Worm (Caenorhabditis elegans) whole organism, young adult: ENCODE results near the gene F08B12.11.

ENCODE experiments used
- B0336.3 ChIP-seq: fragments of 200-800 bp; sonication (Bioruptor generic); IDR thresholded peaks from 2 replicates; pipeline ENCODE4 v1.3.6; 2022; ENCODE audit warnings: missing genetic modification characterization, missing compliant biosample characterization
- C17E4.6 ChIP-seq: fragments of 200-800 bp; sonication (Bioruptor generic); IDR thresholded peaks from 2 replicates; pipeline ENCODE4 v1.3.6; 2022; ENCODE audit warnings: missing genetic modification reagents, missing genetic modification characterization, missing compliant biosample characterization
- D2030.7 ChIP-seq: fragments of 200-800 bp; sonication (Bioruptor generic); IDR thresholded peaks from 2 replicates; pipeline ENCODE4 v1.3.6; 2022; ENCODE audit warnings: missing genetic modification reagents, missing genetic modification characterization, missing compliant biosample characterization
- F10E7.11 ChIP-seq: sonication (generic microtip); optimal IDR thresholded peaks from 2 replicates; lab custom pipeline; 2017; ENCODE audit warnings: mild to moderate bottlenecking, missing genetic modification characterization, moderate library complexity, missing compliant biosample characterization
- F23B12.7 ChIP-seq: sonication (generic microtip); optimal IDR thresholded peaks from 2 replicates; lab custom pipeline; 2017; ENCODE audit warnings: missing genetic modification characterization, mild to moderate bottlenecking, missing compliant biosample characterization, antibody characterized with exemption, moderate library complexity; ENCODE audit not compliant: insufficient read depth
- F33H1.4 ChIP-seq: fragments of 200-800 bp; sonication (Bioruptor generic); IDR thresholded peaks from 2 replicates; pipeline ENCODE4 v1.3.6; 2022; ENCODE audit warnings: missing genetic modification reagents, missing genetic modification characterization, missing compliant biosample characterization
- F55B11.4 ChIP-seq: sonication (generic microtip); optimal IDR thresholded peaks from 2 replicates; lab custom pipeline; 2016; ENCODE audit warnings: missing compliant biosample characterization, missing genetic modification characterization, borderline replicate concordance; ENCODE audit not compliant: insufficient read depth
- T07F8.4 ChIP-seq: sonication (generic microtip); optimal IDR thresholded peaks from 2 replicates; lab custom pipeline; 2016; ENCODE audit warnings: mild to moderate bottlenecking, missing genetic modification characterization, moderate library complexity, missing compliant biosample characterization
- Y53F4B.3 ChIP-seq: fragments of 200-800 bp; sonication (Bioruptor generic); IDR thresholded peaks from 2 replicates; pipeline ENCODE4 v1.3.6; 2022; ENCODE audit warnings: missing genetic modification reagents, missing genetic modification characterization, missing compliant biosample characterization
- Y53G8AR.9 ChIP-seq: fragments of 200-800 bp; sonication (Bioruptor generic); conservative IDR thresholded peaks from 2 replicates; pipeline ENCODE4 v1.3.6; 2022; ENCODE audit warnings: missing genetic modification reagents, missing genetic modification characterization, missing compliant biosample characterization
- ama-1 ChIP-seq, 3 experiments: fragments of 150-350 bp in 1 of 3; sonication (generic microtip) in 2 of 3; optimal IDR thresholded peaks; 2 replicates each; lab custom pipeline; 2014 to 2018; ENCODE audit warnings: missing biosample characterization in 2 of 3, missing genetic modification characterization in 2 of 3, missing genetic modification reagents in 2 of 3
- atf-7 ChIP-seq: sonication (generic microtip); optimal IDR thresholded peaks from 2 replicates; lab custom pipeline; 2017; ENCODE audit warnings: mild to moderate bottlenecking, missing genetic modification characterization, missing compliant biosample characterization
- attf-5 ChIP-seq: fragments of 200-800 bp; sonication (Bioruptor generic); optimal IDR thresholded peaks from 2 replicates; lab custom pipeline; 2018; ENCODE audit warnings: mild to moderate bottlenecking, missing genetic modification characterization, missing compliant biosample characterization
- cebp-1 ChIP-seq, 2 experiments: fragments of 200-800 bp in 1 of 2; sonication (Bioruptor generic) in 1 of 2; sonication (generic microtip) in 1 of 2; IDR thresholded peaks in 1 of 2; optimal IDR thresholded peaks in 1 of 2; 2 replicates each; pipeline versions ENCODE4 v1.3.6 to Lab custom; 2017 to 2022; ENCODE audit warnings: missing compliant biosample characterization in 2 of 2, missing genetic modification characterization in 2 of 2, mild to moderate bottlenecking in 1 of 2, missing genetic modification reagents in 1 of 2, moderate library complexity in 1 of 2
- ceh-100 ChIP-seq: fragments of 200-800 bp; sonication (Bioruptor generic); IDR thresholded peaks from 2 replicates; pipeline ENCODE4 v1.3.6; 2022; ENCODE audit warnings: missing genetic modification reagents, missing genetic modification characterization, missing compliant biosample characterization
- ceh-79 ChIP-seq: sonication (generic microtip); optimal IDR thresholded peaks from 2 replicates; lab custom pipeline; 2017; ENCODE audit warnings: mild to moderate bottlenecking, missing genetic modification characterization, missing compliant biosample characterization
- dox-1 ChIP-seq: fragments of 200-800 bp; sonication (Bioruptor generic); IDR thresholded peaks from 2 replicates; pipeline ENCODE4 v1.3.6; 2022; ENCODE audit warnings: missing genetic modification reagents, missing genetic modification characterization, missing compliant biosample characterization
- dpl-1 ChIP-seq: fragments of 150-350 bp; optimal IDR thresholded peaks from 2 replicates; lab custom pipeline; 2014; ENCODE audit warnings: missing biosample characterization, missing genetic modification reagents, missing genetic modification characterization
- egl-18 ChIP-seq: fragments of 200-800 bp; sonication (Bioruptor generic); IDR thresholded peaks from 2 replicates; pipeline ENCODE4 v1.3.6; 2022; ENCODE audit warnings: missing genetic modification reagents, missing genetic modification characterization, missing compliant biosample characterization
- egrh-3 ChIP-seq: fragments of 200-800 bp; sonication (Bioruptor generic); IDR thresholded peaks from 2 replicates; pipeline ENCODE4 v1.3.6; 2022; ENCODE audit warnings: missing genetic modification reagents, missing genetic modification characterization, missing compliant biosample characterization
- ekl-4 ChIP-seq: fragments of 200-800 bp; sonication (Bioruptor generic); IDR thresholded peaks from 2 replicates; pipeline ENCODE4 v1.3.6; 2022; ENCODE audit warnings: missing genetic modification reagents, missing genetic modification characterization, missing compliant biosample characterization
- ets-4 ChIP-seq: fragments of 200-800 bp; sonication (Bioruptor generic); optimal IDR thresholded peaks from 2 replicates; lab custom pipeline; 2018; ENCODE audit warnings: mild to moderate bottlenecking, missing genetic modification characterization, missing compliant biosample characterization
- hrde-1 ChIP-seq: sonication (generic microtip); optimal IDR thresholded peaks from 2 replicates; lab custom pipeline; 2016; ENCODE audit warnings: missing genetic modification characterization, mild to moderate bottlenecking, missing compliant biosample characterization, moderate library complexity, missing genotype, missing genetic modification reagents, borderline replicate concordance
- hsf-1 ChIP-seq: fragments of 200-800 bp; sonication (Bioruptor generic); IDR thresholded peaks from 2 replicates; pipeline ENCODE4 v1.3.6; 2022; ENCODE audit warnings: missing genetic modification reagents, missing genetic modification characterization, missing compliant biosample characterization
- let-526 ChIP-seq: fragments of 200-800 bp; sonication (Bioruptor generic); IDR thresholded peaks from 2 replicates; pipeline ENCODE4 v1.3.6; 2022; ENCODE audit warnings: missing genetic modification reagents, missing genetic modification characterization, missing compliant biosample characterization
- let-607 ChIP-seq, 2 experiments: fragments of 200-800 bp in 1 of 2; sonication (Bioruptor generic) in 1 of 2; sonication (generic microtip) in 1 of 2; optimal IDR thresholded peaks; 2 replicates each; lab custom pipeline; 2016 to 2018; ENCODE audit warnings: mild to moderate bottlenecking in 2 of 2, missing compliant biosample characterization in 2 of 2, missing genetic modification characterization in 2 of 2, moderate library complexity in 2 of 2, missing genotype in 1 of 2
- lsy-27 ChIP-seq: sonication (generic microtip); optimal IDR thresholded peaks from 2 replicates; lab custom pipeline; 2017; ENCODE audit warnings: missing genetic modification characterization, mild to moderate bottlenecking, missing compliant biosample characterization, antibody characterized with exemption, missing genotype, borderline replicate concordance; ENCODE audit not compliant: insufficient read depth
- mel-28 ChIP-seq: sonication (generic microtip); optimal IDR thresholded peaks from 2 replicates; lab custom pipeline; 2016; ENCODE audit warnings: borderline replicate concordance, mild to moderate bottlenecking, missing genetic modification characterization, missing compliant biosample characterization
- nfyb-1 ChIP-seq: fragments of 200-800 bp; sonication (Bioruptor generic); IDR thresholded peaks from 2 replicates; pipeline ENCODE4 v1.3.6; 2022; ENCODE audit warnings: missing genetic modification reagents, missing genetic modification characterization, missing compliant biosample characterization
- nhr-80 ChIP-seq: sonication (generic microtip); optimal IDR thresholded peaks from 2 replicates; lab custom pipeline; 2016; ENCODE audit warnings: missing genetic modification characterization, missing compliant biosample characterization
- pha-4 ChIP-seq: fragments of 150-350 bp; sonication (generic microtip); optimal IDR thresholded peaks from 2 replicates; lab custom pipeline; 2014; ENCODE audit warnings: missing biosample characterization, missing genetic modification reagents, missing genetic modification characterization
- snpc-1.1 ChIP-seq: sonication (generic microtip); optimal IDR thresholded peaks from 2 replicates; lab custom pipeline; 2017; ENCODE audit warnings: missing genetic modification characterization, mild to moderate bottlenecking, missing compliant biosample characterization, antibody characterized with exemption, moderate library complexity, missing genotype, missing genetic modification reagents; ENCODE audit not compliant: insufficient read depth
- snpc-4 ChIP-seq, 5 experiments: fragments of 150-350 bp in 1 of 5; sonication (generic microtip) in 4 of 5; optimal IDR thresholded peaks; 2 replicates each; lab custom pipeline; 2014 to 2018; ENCODE audit warnings: missing genetic modification characterization in 5 of 5, missing biosample characterization in 3 of 5, antibody characterized with exemption in 2 of 5, mild to moderate bottlenecking in 2 of 5, missing compliant biosample characterization in 2 of 5, missing genotype in 2 of 5, moderate library complexity in 2 of 5, missing genetic modification reagents in 1 of 5
- tlf-1 ChIP-seq: fragments of 200-800 bp; sonication (Bioruptor generic); optimal IDR thresholded peaks from 2 replicates; lab custom pipeline; 2018; ENCODE audit warnings: mild to moderate bottlenecking, missing genetic modification characterization, missing compliant biosample characterization
- unc-62 ChIP-seq: fragments of 150-350 bp; optimal IDR thresholded peaks from 2 replicates; lab custom pipeline; 2014; ENCODE audit warnings: missing biosample characterization, missing genetic modification reagents, missing genetic modification characterization
- xnd-1 ChIP-seq: sonication (generic microtip); optimal IDR thresholded peaks from 2 replicates; lab custom pipeline; 2016; ENCODE audit warnings: missing genotype, missing genetic modification reagents, missing genetic modification characterization, missing compliant biosample characterization

Gene F08B12.11

DNA sequence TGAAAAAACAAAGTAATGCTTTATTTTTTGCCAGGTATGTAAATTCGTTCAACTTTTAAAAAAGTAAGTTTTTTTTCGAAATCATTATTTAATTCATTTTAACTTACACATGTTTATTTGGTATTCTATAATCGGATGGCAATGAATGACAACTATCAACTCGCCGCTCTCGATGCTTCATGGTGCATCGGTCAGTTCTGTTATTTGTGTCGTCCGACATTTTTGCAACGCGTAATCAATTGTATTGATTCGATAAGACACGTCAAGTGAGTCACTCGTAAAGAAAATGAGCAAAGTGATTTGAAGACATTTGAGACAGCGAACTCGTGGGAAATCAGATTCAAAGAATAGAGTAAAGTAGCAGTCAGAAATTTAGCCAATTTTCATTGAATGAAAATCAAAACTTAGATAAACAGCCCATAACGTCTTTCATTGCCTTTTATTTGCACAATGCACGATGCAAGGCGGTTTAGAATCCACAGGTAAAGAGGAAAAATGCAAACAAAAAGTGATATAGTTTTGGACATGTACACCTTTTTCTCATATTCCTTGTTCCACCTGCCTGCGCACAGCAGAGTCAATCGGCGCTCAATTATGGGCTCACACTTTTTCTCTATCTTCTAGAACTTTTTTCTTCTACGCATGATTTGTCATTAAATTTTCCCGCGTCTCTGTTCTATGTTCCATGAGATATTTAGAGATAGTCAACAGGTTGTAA lies 15.8 kb downstream of the F08B12.11 start:
- TF ChIP-seq ekl-4 (GFP tag; lab: Robert Waterston, UW) (no peak), ceh-79 (no peak), nhr-80 (tag; lab: Kevin White, UChicago) (peak; percentile 69), snpc-1.1 (tag; lab: Kevin White, UChicago) (no peak), snpc-4 (GFP tag; optimal IDR thresholded peaks at IDR 0.05; lab: Kevin White, UChicago) (no peak), snpc-4 (tag; optimal IDR thresholded peaks at IDR 0.05; lab: Kevin White, UChicago) (no peak), T07F8.4 (tag; lab: Kevin White, UChicago) (no peak)

DNA sequence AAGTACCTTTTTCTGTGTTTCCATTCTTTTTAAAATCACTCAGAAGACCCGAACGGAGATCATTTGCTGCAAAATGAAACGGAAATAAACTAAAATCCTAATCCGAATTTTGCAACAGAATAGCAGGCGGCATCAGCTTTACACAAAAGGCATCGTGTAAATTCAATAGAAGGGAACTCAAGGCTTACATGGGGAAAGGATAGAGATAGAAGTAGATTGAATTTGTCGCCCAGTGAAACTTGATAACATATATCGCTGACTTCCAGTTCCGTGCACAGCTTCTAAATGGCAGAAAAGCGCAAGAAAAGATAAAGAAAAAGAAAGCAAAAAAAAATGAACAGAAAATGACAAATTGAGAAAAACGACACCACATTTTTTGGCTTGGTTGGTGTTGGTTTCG lies 21.1 kb downstream of the F08B12.11 start, which contains the start of gene slo-2:
TSS of gene slo-2 (minus strand) at position 24 of the 400 bp plus-strand sequence.
- no peak for TF ChIP-seq lsy-27 (tag; lab: Kevin White, UChicago)
- no peak for TF ChIP-seq mel-28 (tag; lab: Kevin White, UChicago)
- TF ChIP-seq hsf-1 = no peak
- no peak for TF ChIP-seq F33H1.4 (GFP tag; lab: Robert Waterston, UW)
- TF ChIP-seq Y53G8AR.9 = no peak
- no peak for TF ChIP-seq hrde-1 (tag; lab: Kevin White, UChicago)
- no peak for TF ChIP-seq pha-4 (tag; lab: Kevin White, UChicago)
- no peak for TF ChIP-seq ets-4 (GFP tag; lab: Kevin White, UChicago)
- no peak for TF ChIP-seq dox-1
- no peak for TF ChIP-seq F23B12.7
- no peak for TF ChIP-seq let-526 (GFP tag; lab: Robert Waterston, UW)
- TF ChIP-seq unc-62 (GFP tag; lab: Kevin White, UChicago) = no peak
- no peak for TF ChIP-seq C17E4.6
- no peak for TF ChIP-seq tlf-1
- TF ChIP-seq snpc-1.1 (tag; lab: Kevin White, UChicago) = no peak
- TF ChIP-seq xnd-1 (tag; lab: Kevin White, UChicago) = no peak
- no peak for TF ChIP-seq dpl-1 (GFP tag; lab: Kevin White, UChicago)
- TF ChIP-seq F55B11.4 (tag; lab: Kevin White, UChicago) = no peak
- TF ChIP-seq cebp-1 (GFP tag; IDR thresholded peaks at IDR 0.05; lab: Robert Waterston, UW) = no peak
- TF ChIP-seq cebp-1 (tag; optimal IDR thresholded peaks at IDR 0.05; lab: Kevin White, UChicago) = no peak

DNA sequence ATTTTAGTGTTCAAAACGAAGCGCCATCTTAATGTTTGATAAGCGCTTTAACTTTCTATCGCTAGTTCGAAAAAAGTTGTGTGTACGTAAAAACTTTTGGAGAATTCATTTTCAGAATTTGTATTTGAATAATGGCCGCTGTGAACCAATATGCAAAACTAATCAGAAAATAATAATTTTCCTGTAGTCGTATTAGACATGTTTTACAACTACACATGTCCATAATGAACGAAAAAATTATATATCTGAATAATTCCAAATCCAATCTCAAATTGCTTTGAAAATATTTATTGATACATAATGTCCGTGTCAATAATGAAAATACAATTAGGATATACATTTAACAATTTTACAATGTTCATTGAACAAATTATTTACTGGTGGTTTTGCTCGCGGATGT lies 21.9 kb downstream of the F08B12.11 start:
- peak; percentile 17; the same call in 1 of the 2 replicates for TF ChIP-seq Y53G8AR.9
- TF ChIP-seq nhr-80 (tag; lab: Kevin White, UChicago) = peak; percentile 4
- no peak for TF ChIP-seq F23B12.7
- TF ChIP-seq, all 124 proteins: peak for 2

DNA sequence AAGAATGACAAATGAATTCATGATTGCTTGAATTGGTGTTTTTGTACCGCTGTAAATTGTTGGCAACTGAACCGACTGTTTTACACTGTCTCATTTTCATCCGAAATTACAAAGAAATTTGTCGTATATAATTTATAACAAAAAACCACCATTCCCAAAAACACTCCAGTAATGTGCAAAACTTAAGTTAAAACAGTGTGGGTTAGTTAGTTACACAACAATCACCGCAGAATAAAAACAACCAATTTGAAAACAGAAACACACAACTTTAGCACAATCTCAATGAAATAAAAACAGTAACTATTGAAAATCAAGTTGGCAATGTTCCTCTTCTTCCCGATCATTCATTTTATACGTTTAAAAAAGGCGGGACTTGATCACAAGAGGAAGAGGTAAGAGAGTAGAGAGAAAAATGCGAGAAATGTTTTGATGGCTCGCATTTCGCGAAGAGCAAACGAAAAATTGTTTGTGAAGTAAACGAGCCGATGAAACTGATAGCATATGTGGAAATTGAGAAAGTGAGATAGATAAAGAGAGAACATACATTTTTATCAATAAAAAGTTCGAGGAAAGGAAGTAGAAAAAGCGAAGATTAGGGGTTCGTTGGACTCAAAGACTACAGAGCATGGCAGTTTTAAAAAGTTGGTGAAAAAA lies 23.0 kb downstream of the F08B12.11 start, which contains the start of gene F08B12.4:
TSS of gene F08B12.4 (minus strand) at position 51 of the 654 bp plus-strand sequence.
- TF ChIP-seq D2030.7 (GFP tag; lab: Robert Waterston, UW) (no peak), attf-5 (no peak), dpl-1 (GFP tag; lab: Kevin White, UChicago) (no peak), pha-4 (tag; lab: Kevin White, UChicago) (no peak), nhr-80 (tag; lab: Kevin White, UChicago) (peak; percentile 84), nfyb-1 (GFP tag; lab: Robert Waterston, UW) (peak; percentile 30; the same call in 1 of the 2 replicates), dox-1 (0 out of 2 replicates have a peak, but pooled peaks have one; percentile 13), F10E7.11 (tag; lab: Kevin White, UChicago) (no peak), Y53F4B.3 (GFP tag; lab: Robert Waterston, UW) (no peak), atf-7 (tag; lab: Kevin White, UChicago) (peak; percentile 23), ceh-100 (GFP tag; lab: Robert Waterston, UW) (no peak), hsf-1 (no peak), hrde-1 (tag; lab: Kevin White, UChicago) (no peak), unc-62 (GFP tag; lab: Kevin White, UChicago) (no peak), ceh-79 (no peak), ama-1 (optimal IDR thresholded peaks at IDR 0.05; lab: Kevin White, UChicago) (peak; percentile 68), ama-1 (GFP tag; optimal IDR thresholded peaks at IDR 0.05; lab: Kevin White, UChicago) (no peak), let-607 (tag; optimal IDR thresholded peaks at IDR 0.05; lab: Kevin White, UChicago) (no peak), B0336.3 (GFP tag; lab: Robert Waterston, UW) (no peak), egrh-3 (GFP tag; lab: Robert Waterston, UW) (no peak), egl-18 (GFP tag; lab: Robert Waterston, UW) (no peak), snpc-4 (GFP tag; optimal IDR thresholded peaks at IDR 0.05; lab: Kevin White, UChicago) (no peak), snpc-4 (tag; optimal IDR thresholded peaks at IDR 0.05; lab: Kevin White, UChicago) (no peak)
